Worm (Caenorhabditis elegans) whole organism, midembryonic: ENCODE data around the gene ugt-23.

Experiments used
- T22C8.4 ChIP-seq: fragments of 200-800 bp; sonication (Bioruptor generic); IDR thresholded peaks from 2 replicates; pipeline ENCODE4 v1.3.6; 2022; ENCODE audit warnings: missing genetic modification characterization, missing compliant biosample characterization
- cog-1 ChIP-seq: sonication (generic microtip); optimal IDR thresholded peaks from 2 replicates; lab custom pipeline; 2016; ENCODE audit warnings: missing genetic modification characterization, missing compliant biosample characterization
- flt-1 ChIP-seq: fragments of 200-800 bp; sonication (Bioruptor generic); IDR thresholded peaks from 2 replicates; pipeline ENCODE4 v1.3.6; 2022; ENCODE audit warnings: missing genetic modification characterization, missing compliant biosample characterization
- klf-2 ChIP-seq: fragments of 200-800 bp; sonication (Bioruptor generic); conservative IDR thresholded peaks from 2 replicates; pipeline ENCODE4 v1.3.6; 2022; ENCODE audit warnings: missing genetic modification reagents, missing genetic modification characterization, missing compliant biosample characterization
- med-1 ChIP-seq: sonication (generic microtip); optimal IDR thresholded peaks from 2 replicates; lab custom pipeline; 2017; ENCODE audit warnings: missing genetic modification characterization, mild to moderate bottlenecking, missing compliant biosample characterization, antibody characterized with exemption, missing genetic modification reagents; ENCODE audit not compliant: insufficient read depth
- tab-1 ChIP-seq: fragments of 200-800 bp; sonication (Bioruptor generic); IDR thresholded peaks from 2 replicates; pipeline ENCODE4 v1.3.6; 2022; ENCODE audit warnings: missing genetic modification characterization, missing compliant biosample characterization
- ztf-23 ChIP-seq: fragments of 200-800 bp; sonication (Bioruptor generic); IDR thresholded peaks from 2 replicates; pipeline ENCODE4 v1.3.6; 2022; ENCODE audit warnings: missing genetic modification reagents, missing genetic modification characterization, missing compliant biosample characterization
- ztf-29 ChIP-seq: fragments of 200-800 bp; sonication (Bioruptor generic); IDR thresholded peaks from 2 replicates; pipeline ENCODE4 v1.3.6; 2022; ENCODE audit warnings: missing genetic modification reagents, missing genetic modification characterization, missing compliant biosample characterization

DNA sequence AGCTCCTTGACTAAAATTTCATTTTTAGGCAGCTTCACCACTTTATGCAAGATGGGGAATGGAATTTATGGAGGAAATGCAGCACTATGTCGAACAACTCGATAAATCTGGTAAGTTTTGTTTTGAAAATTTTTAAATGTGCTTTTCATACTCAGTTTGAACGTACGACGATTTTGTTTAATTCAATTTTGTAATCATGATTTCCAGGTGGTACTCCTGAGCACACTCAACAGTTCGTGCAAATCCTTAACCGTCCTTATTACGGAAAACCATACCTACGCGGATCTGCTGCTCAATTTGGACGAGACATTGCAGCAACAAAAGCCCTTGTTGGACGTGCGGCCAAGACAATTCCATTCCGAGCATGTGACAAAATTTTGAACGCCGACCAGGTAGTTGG, 37.6 kb upstream of the ugt-23 start:
- TF ChIP-seq flt-1 (GFP tag; lab: Robert Waterston, UW), result no peak
- TF ChIP-seq tab-1 (GFP tag; lab: Robert Waterston, UW), result no peak
- TF ChIP-seq med-1, result no peak
- no peak for TF ChIP-seq cog-1 (tag; lab: Kevin White, UChicago)
- TF ChIP-seq ztf-23 (GFP tag; lab: Robert Waterston, UW), result no peak
- TF ChIP-seq T22C8.4 (GFP tag; lab: Robert Waterston, UW), result no peak
- no peak for TF ChIP-seq klf-2 (GFP tag; lab: Robert Waterston, UW)
- TF ChIP-seq ztf-29 (GFP tag; lab: Robert Waterston, UW), result no peak
